Worm (Caenorhabditis elegans) whole organism, L1 larva: Measurements from ENCODE around the gene btb-5.
A peak's percentile ranks its signal among the peaks of the same experiment; 100 is the strongest.

Experiments
- C34B4.2 ChIP-seq: sonication (generic microtip); optimal IDR thresholded peaks from 2 replicates; lab custom pipeline; 2017; ENCODE audit warnings: mild to moderate bottlenecking, missing genetic modification characterization, missing compliant biosample characterization
- F16B12.6 ChIP-seq: fragments of 150-350 bp; optimal IDR thresholded peaks from 2 replicates; lab custom pipeline; 2014; ENCODE audit warnings: missing biosample characterization, missing genetic modification characterization
- Y116A8C.19 ChIP-seq: sonication (generic microtip); optimal IDR thresholded peaks from 2 replicates; lab custom pipeline; 2016; ENCODE audit warnings: missing compliant biosample characterization, missing genetic modification characterization, borderline replicate concordance
- ceh-8 ChIP-seq: fragments of 200-800 bp; sonication (Bioruptor generic); optimal IDR thresholded peaks from 2 replicates; lab custom pipeline; 2018; ENCODE audit warnings: mild to moderate bottlenecking, missing genetic modification characterization, moderate library complexity, missing compliant biosample characterization
- dpl-1 ChIP-seq, 3 experiments: fragments of 150-350 bp in 2 of 3; sonication (generic microtip) in 1 of 3; optimal IDR thresholded peaks; 2 replicates each; lab custom pipeline; 2014 to 2017; ENCODE audit warnings: missing biosample characterization in 3 of 3, missing genetic modification characterization in 3 of 3, missing genetic modification reagents in 3 of 3
- efl-1 ChIP-seq, 4 experiments: fragments of 150-350 bp; optimal IDR thresholded peaks in 3 of 4; peaks in 1 of 4; 1 replicate in 1 of 4; 2 replicates in 3 of 4; lab custom pipeline; 2014; ENCODE audit warnings: missing biosample characterization in 2 of 4, missing genetic modification characterization in 2 of 4, missing genetic modification reagents in 2 of 4
- efl-3 ChIP-seq: fragments of 200-800 bp; sonication (Bioruptor generic); optimal IDR thresholded peaks from 2 replicates; lab custom pipeline; 2018; ENCODE audit warnings: mild to moderate bottlenecking, missing genetic modification characterization, missing compliant biosample characterization
- elt-2 ChIP-seq: sonication (generic microtip); optimal IDR thresholded peaks from 2 replicates; lab custom pipeline; 2016; ENCODE audit warnings: missing genetic modification characterization, mild to moderate bottlenecking, inconsistent platforms, missing compliant biosample characterization, missing genetic modification reagents
- ets-5 ChIP-seq: fragments of 200-800 bp; sonication (Bioruptor generic); IDR thresholded peaks from 2 replicates; pipeline ENCODE4 v1.3.6; 2022; ENCODE audit warnings: missing genetic modification characterization, missing compliant biosample characterization
- fkh-4 ChIP-seq: sonication (generic microtip); optimal IDR thresholded peaks from 2 replicates; lab custom pipeline; 2016; ENCODE audit warnings: missing compliant biosample characterization, missing genetic modification characterization, borderline replicate concordance
- fkh-8 ChIP-seq: sonication (generic microtip); optimal IDR thresholded peaks from 2 replicates; lab custom pipeline; 2016; ENCODE audit warnings: mild to moderate bottlenecking, missing genetic modification characterization, missing compliant biosample characterization
- hlh-4 ChIP-seq: sonication (generic microtip); optimal IDR thresholded peaks from 2 replicates; lab custom pipeline; 2016; ENCODE audit warnings: mild to moderate bottlenecking, missing genetic modification characterization, missing compliant biosample characterization
- hpl-2 ChIP-seq: fragments of 150-350 bp; optimal IDR thresholded peaks from 2 replicates; lab custom pipeline; 2014; ENCODE audit warnings: missing biosample characterization, missing genetic modification reagents, missing genetic modification characterization
- irx-1 ChIP-seq: sonication (generic microtip); optimal IDR thresholded peaks from 2 replicates; lab custom pipeline; 2016; ENCODE audit warnings: missing genetic modification characterization, missing compliant biosample characterization
- jun-1 ChIP-seq: fragments of 150-350 bp; optimal IDR thresholded peaks from 2 replicates; lab custom pipeline; 2014; ENCODE audit warnings: missing biosample characterization, missing genetic modification reagents, missing genetic modification characterization
- lin-14 ChIP-seq: fragments of 200-800 bp; sonication (Bioruptor generic); optimal IDR thresholded peaks from 2 replicates; lab custom pipeline; 2018; ENCODE audit warnings: mild to moderate bottlenecking, missing genetic modification characterization, moderate library complexity, missing compliant biosample characterization
- lin-15B ChIP-seq: fragments of 150-350 bp; sonication (generic microtip); optimal IDR thresholded peaks from 3 replicates; lab custom pipeline; 2014; ENCODE audit warnings: missing biosample characterization, missing genetic modification characterization
- lin-39 ChIP-seq: fragments of 150-350 bp; optimal IDR thresholded peaks from 2 replicates; lab custom pipeline; 2014; ENCODE audit warnings: missing biosample characterization, missing genetic modification reagents, missing genetic modification characterization
- lir-3 ChIP-seq: sonication (generic microtip); optimal IDR thresholded peaks from 2 replicates; lab custom pipeline; 2016; ENCODE audit warnings: mild to moderate bottlenecking, missing genetic modification characterization, moderate library complexity, missing compliant biosample characterization; ENCODE audit not compliant: poor library complexity
- mab-9 ChIP-seq: fragments of 200-800 bp; sonication (Bioruptor generic); IDR thresholded peaks from 2 replicates; pipeline ENCODE4 v1.3.6; 2022; ENCODE audit warnings: missing genetic modification reagents, missing genetic modification characterization, missing compliant biosample characterization
- mdl-1 ChIP-seq, 2 experiments: fragments of 150-350 bp; optimal IDR thresholded peaks; 2 replicates each; lab custom pipeline; 2014 to 2017; ENCODE audit warnings: missing biosample characterization in 2 of 2, missing genetic modification characterization in 2 of 2, inconsistent platforms in 1 of 2
- nhr-19 ChIP-seq: fragments of 200-800 bp; sonication (Bioruptor generic); conservative IDR thresholded peaks from 2 replicates; pipeline ENCODE4 v1.3.6; 2022; ENCODE audit warnings: missing genetic modification characterization, missing compliant biosample characterization
- nhr-237 ChIP-seq: fragments of 150-350 bp; optimal IDR thresholded peaks from 2 replicates; lab custom pipeline; 2014; ENCODE audit warnings: missing biosample characterization, missing genetic modification characterization
- nhr-47 ChIP-seq: sonication (generic microtip); optimal IDR thresholded peaks from 2 replicates; lab custom pipeline; 2016; ENCODE audit warnings: mild to moderate bottlenecking, missing genetic modification characterization, moderate library complexity, missing compliant biosample characterization
- nhr-77 ChIP-seq: fragments of 150-350 bp; optimal IDR thresholded peaks from 2 replicates; lab custom pipeline; 2014; ENCODE audit warnings: missing biosample characterization, missing genetic modification characterization
- nhr-85 ChIP-seq: sonication (generic microtip); peaks from one replicate; lab custom pipeline; 2016; ENCODE audit warnings: missing genetic modification characterization, inconsistent platforms, missing compliant biosample characterization
- pag-3 ChIP-seq: sonication (generic microtip); optimal IDR thresholded peaks from 2 replicates; lab custom pipeline; 2017; ENCODE audit warnings: missing genetic modification characterization, mild to moderate bottlenecking, missing compliant biosample characterization, antibody characterized with exemption, borderline replicate concordance; ENCODE audit not compliant: insufficient read depth
- pqm-1 ChIP-seq: sonication (generic microtip); optimal IDR thresholded peaks from 3 replicates; lab custom pipeline; 2017; ENCODE audit warnings: missing biosample characterization, missing genetic modification characterization
- rnt-1 ChIP-seq: sonication (generic microtip); optimal IDR thresholded peaks from 2 replicates; lab custom pipeline; 2016; ENCODE audit warnings: mild to moderate bottlenecking, missing genetic modification characterization, moderate library complexity, missing compliant biosample characterization
- skn-1 ChIP-seq: fragments of 150-350 bp; optimal IDR thresholded peaks from 2 replicates; lab custom pipeline; 2014; ENCODE audit warnings: missing biosample characterization, missing genetic modification characterization
- sox-4 ChIP-seq: sonication (generic microtip); optimal IDR thresholded peaks from 2 replicates; lab custom pipeline; 2016; ENCODE audit warnings: missing genetic modification characterization, missing compliant biosample characterization
- tlp-1 ChIP-seq: fragments of 150-350 bp; optimal IDR thresholded peaks from 2 replicates; lab custom pipeline; 2014; ENCODE audit warnings: missing biosample characterization, missing genetic modification characterization
- unc-130 ChIP-seq: fragments of 150-350 bp; optimal IDR thresholded peaks from 2 replicates; lab custom pipeline; 2017; ENCODE audit warnings: missing biosample characterization, missing genetic modification characterization, inconsistent platforms
- unc-98 ChIP-seq: fragments of 200-800 bp; sonication (Bioruptor generic); IDR thresholded peaks from 2 replicates; pipeline ENCODE4 v1.3.6; 2022; ENCODE audit warnings: missing genetic modification characterization, missing compliant biosample characterization
- zip-4 ChIP-seq: fragments of 200-800 bp; sonication (Bioruptor generic); optimal IDR thresholded peaks from 2 replicates; lab custom pipeline; 2018; ENCODE audit warnings: mild to moderate bottlenecking, missing genetic modification characterization, moderate library complexity, missing compliant biosample characterization
- ztf-11 ChIP-seq, 2 experiments: sonication (generic microtip); optimal IDR thresholded peaks; 2 replicates each; lab custom pipeline; 2016 to 2017; ENCODE audit warnings: missing genetic modification characterization in 2 of 2, missing biosample characterization in 1 of 2, missing compliant biosample characterization in 1 of 2

btb-5 gene

DNA sequence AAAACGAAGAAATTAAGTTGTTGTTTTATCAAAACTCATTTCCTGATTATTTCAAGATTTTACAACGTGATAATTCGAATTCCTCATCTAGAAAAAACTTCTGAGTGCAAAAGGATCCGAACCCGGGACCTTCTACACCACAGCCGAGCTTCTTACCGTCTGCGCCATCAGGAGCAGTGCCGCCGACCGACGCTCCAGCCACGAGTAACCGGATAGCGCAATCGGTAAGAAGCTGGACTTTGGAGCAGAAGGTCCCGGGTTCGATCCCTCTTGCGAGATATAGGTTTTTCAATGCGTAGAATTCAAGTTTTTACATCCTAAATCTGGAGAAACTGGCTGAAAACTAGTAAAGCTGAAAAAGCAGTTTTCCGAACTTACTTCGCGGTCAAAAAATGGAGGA is 7.2 kb downstream of the btb-5 start:
- no peak for TF ChIP-seq elt-2 (tag; lab: Kevin White, UChicago)
- TF ChIP-seq nhr-77 (tag; lab: Kevin White, UChicago) = no peak
- no peak for TF ChIP-seq efl-3 (GFP tag; lab: Kevin White, UChicago)
- TF ChIP-seq lin-15B (tag; lab: Kevin White, UChicago) = no peak
- TF ChIP-seq dpl-1 (GFP tag; optimal IDR thresholded peaks at IDR 0.05; lab: Kevin White, UChicago) = no peak
- TF ChIP-seq ets-5 (GFP tag; lab: Robert Waterston, UW) = no peak
- TF ChIP-seq lin-14 = no peak
- TF ChIP-seq mdl-1 (tag; optimal IDR thresholded peaks at IDR 0.05; lab: Kevin White, UChicago) = no peak
- TF ChIP-seq fkh-4 (tag; lab: Kevin White, UChicago) = no peak
- no peak for TF ChIP-seq rnt-1
- TF ChIP-seq nhr-47 (tag; lab: Kevin White, UChicago) = no peak
- TF ChIP-seq ztf-11 (tag; optimal IDR thresholded peaks at IDR 0.05; lab: Kevin White, UChicago) = no peak
- no peak for TF ChIP-seq lir-3
- no peak for TF ChIP-seq hlh-4 (tag; lab: Kevin White, UChicago)
- no peak for TF ChIP-seq ceh-8
- no peak for TF ChIP-seq nhr-237
- no peak for TF ChIP-seq irx-1 (tag; lab: Kevin White, UChicago)

DNA sequence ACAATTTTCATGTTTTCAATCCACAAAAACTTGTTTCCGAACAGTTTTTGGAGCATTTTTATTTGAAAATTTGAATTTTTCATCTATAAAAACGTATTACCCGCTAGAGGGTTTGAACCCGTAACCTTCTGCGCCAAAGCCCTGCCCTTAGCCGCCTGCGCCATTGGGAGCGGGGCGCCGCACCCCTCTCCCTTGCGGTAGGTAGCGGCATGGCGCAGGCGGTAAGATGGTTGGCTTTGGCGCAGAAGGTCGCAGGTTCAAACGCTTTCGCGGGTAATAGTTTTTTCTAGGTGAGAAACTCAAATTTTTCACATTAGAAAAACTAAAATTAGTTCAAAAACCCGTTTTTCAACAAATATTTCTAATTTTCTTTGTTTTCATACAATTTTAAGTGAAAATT is 9.3 kb downstream of the btb-5 start:
- no peak for TF ChIP-seq unc-98 (GFP tag; lab: Robert Waterston, UW)
- no peak for TF ChIP-seq jun-1 (tag; lab: Kevin White, UChicago)
- TF ChIP-seq pqm-1 (tag; lab: Kevin White, UChicago) = no peak
- no peak for TF ChIP-seq lin-39 (tag; lab: Kevin White, UChicago)
- TF ChIP-seq elt-2 (tag; lab: Kevin White, UChicago) = no peak
- no peak for TF ChIP-seq Y116A8C.19
- TF ChIP-seq lin-14 = no peak
- TF ChIP-seq tlp-1 (tag; lab: Kevin White, UChicago) = no peak
- TF ChIP-seq lir-3 = no peak
- no peak for TF ChIP-seq nhr-19 (GFP tag; lab: Robert Waterston, UW)

DNA sequence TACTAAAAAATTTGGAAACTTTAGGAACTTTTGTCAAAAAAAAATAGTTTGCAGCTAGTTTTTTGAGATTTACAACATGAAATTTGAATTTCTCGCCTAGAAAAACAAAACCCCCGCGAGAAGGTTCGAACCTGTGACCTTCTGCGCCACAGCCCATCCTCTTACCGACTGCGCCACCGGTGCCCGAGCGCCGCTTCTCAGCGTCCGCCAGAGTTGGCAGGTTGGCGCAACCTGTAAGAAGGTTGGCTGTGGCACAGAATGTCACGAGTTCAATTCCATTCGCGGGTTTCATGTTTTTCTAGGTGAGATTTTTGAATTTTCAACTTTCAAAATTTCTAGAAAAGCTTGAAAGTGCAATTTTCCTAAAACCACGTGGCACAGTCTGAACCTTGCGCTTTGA is 10.5 kb downstream of the btb-5 start:
- TF ChIP-seq rnt-1 (no peak), C34B4.2 (no peak), irx-1 (tag; lab: Kevin White, UChicago) (no peak), sox-4 (no peak), nhr-19 (GFP tag; lab: Robert Waterston, UW) (no peak), F16B12.6 (tag; lab: Kevin White, UChicago) (no peak), fkh-8 (tag; lab: Kevin White, UChicago) (no peak), unc-130 (no peak), nhr-85 (tag; lab: Kevin White, UChicago) (peak; percentile 32), efl-1 (optimal IDR thresholded peaks at IDR 0.05; lab: Kevin White, UChicago) (no peak), efl-1 (GFP tag; optimal IDR thresholded peaks at IDR 0.05 in 1 of 2; lab: Kevin White, UChicago) (peak in 1 of 2 experiments; percentile 10), lin-14 (no peak)
- TF ChIP-seq, all 84 proteins: peak for 2

DNA sequence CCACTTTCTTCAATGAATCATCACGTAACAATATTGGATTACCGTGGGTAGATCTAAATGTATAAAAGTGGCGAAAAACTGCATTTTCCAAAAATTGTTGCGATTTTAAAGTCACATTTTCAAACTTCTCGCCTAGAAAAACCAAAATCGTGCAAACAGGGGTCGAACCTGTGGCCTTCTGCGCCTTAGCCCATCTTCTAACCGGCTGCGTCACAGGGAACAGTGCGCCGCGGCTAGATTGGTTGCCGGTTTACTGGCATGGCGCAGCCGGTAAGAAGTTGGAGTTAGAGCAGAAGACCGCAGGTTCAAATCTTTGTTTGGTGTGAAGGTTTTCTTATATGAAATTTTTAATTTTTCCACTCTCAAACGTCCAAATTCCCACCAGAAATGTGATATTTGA is 11.9 kb downstream of the btb-5 start:
- TF ChIP-seq skn-1 (tag; lab: Kevin White, UChicago) = no peak
- TF ChIP-seq hpl-2 = no peak
- no peak for TF ChIP-seq zip-4 (GFP tag; lab: Kevin White, UChicago)
- no peak for TF ChIP-seq nhr-77 (tag; lab: Kevin White, UChicago)
- no peak for TF ChIP-seq pag-3
- TF ChIP-seq mdl-1 (tag; optimal IDR thresholded peaks at IDR 0.05; lab: Kevin White, UChicago) = no peak
- TF ChIP-seq efl-3 (GFP tag; lab: Kevin White, UChicago) = no peak
- TF ChIP-seq mab-9 (GFP tag; lab: Robert Waterston, UW) = no peak
- TF ChIP-seq, all 84 proteins: peak for 0
